Worm (Caenorhabditis elegans): ENCODE measurements around the gene T27E9.2.

The T27E9.2 gene

DNA sequence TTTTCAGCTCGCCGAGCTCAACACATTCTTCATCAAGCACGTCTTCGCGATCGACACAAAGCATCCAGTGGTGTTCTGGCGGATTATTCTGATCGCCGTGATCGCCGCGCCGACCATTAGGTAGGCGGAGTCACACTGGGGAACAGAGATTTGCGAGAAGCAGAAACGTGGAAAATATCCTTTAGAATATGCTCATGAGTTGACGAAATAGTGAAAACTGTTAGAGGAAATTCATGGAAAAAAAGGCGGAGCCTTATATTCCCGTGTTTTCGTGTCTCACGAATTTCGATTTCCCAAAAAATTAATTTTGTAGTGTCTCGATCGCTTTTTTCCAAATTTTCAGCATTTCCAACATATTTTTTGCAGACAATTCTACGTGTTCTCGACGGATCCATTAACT, 12.1 kb upstream of the T27E9.2 start (continued):
- TF ChIP-seq elt-3 (tag; optimal IDR thresholded peaks at IDR 0.05) (no peak), elt-2 (tag; optimal IDR thresholded peaks at IDR 0.05) (no peak), ztf-11 (tag; optimal IDR thresholded peaks at IDR 0.05) (peak in 1 of 2 experiments; percentile 53), nhr-77 (tag; optimal IDR thresholded peaks at IDR 0.05) (no peak), nhr-47 (tag; optimal IDR thresholded peaks at IDR 0.05) (no peak), grh-1 (GFP tag; IDR thresholded peaks at IDR 0.05) (no peak), lin-13 (GFP tag; optimal IDR thresholded peaks at IDR 0.05) (no peak), unc-86 (tag; optimal IDR thresholded peaks at IDR 0.05) (no peak), tlp-1 (tag; optimal IDR thresholded peaks at IDR 0.05) (no peak), hpl-2 (GFP tag; optimal IDR thresholded peaks at IDR 0.05) (no peak), sup-37 (GFP tag; optimal IDR thresholded peaks at IDR 0.05) (no peak), ceh-90 (tag; optimal IDR thresholded peaks at IDR 0.05) (peak; percentile 36), jun-1 (tag; optimal IDR thresholded peaks at IDR 0.05) (no peak), rnt-1 (tag; optimal IDR thresholded peaks at IDR 0.05) (peak; percentile 34), pqm-1 (tag; optimal IDR thresholded peaks at IDR 0.05) (no peak), egl-13 (tag; optimal IDR thresholded peaks at IDR 0.05) (no peak), nhr-19 (GFP tag; conservative IDR thresholded peaks at IDR 0.05) (0 out of 2 replicates have a peak, but pooled peaks have one; percentile 9), sox-4 (tag; optimal IDR thresholded peaks at IDR 0.05) (peak; percentile 28), F16B12.6 (tag; optimal IDR thresholded peaks at IDR 0.05) (no peak), nhr-85 (tag) (peak; percentile 26), ets-5 (GFP tag; IDR thresholded peaks at IDR 0.05) (no peak), nhr-20 (tag; optimal IDR thresholded peaks at IDR 0.05) (no peak), ama-1 (optimal IDR thresholded peaks at IDR 0.05) (no peak), fkh-8 (tag; optimal IDR thresholded peaks at IDR 0.05) (no peak)

- TF ChIP-seq ceh-82 (tag; optimal IDR thresholded peaks at IDR 0.05) (no peak), mep-1 (tag; optimal IDR thresholded peaks at IDR 0.05) (no peak), lin-15B (tag; optimal IDR thresholded peaks at IDR 0.05) (no peak), skn-1 (tag; optimal IDR thresholded peaks at IDR 0.05) (no peak), ztf-11 (tag; optimal IDR thresholded peaks at IDR 0.05) (no peak), vab-15 (tag; optimal IDR thresholded peaks at IDR 0.05) (no peak), swsn-7 (tag; optimal IDR thresholded peaks at IDR 0.05) (no peak), lin-13 (GFP tag; optimal IDR thresholded peaks at IDR 0.05) (no peak), nhr-84 (tag; optimal IDR thresholded peaks at IDR 0.05) (no peak), lin-35 (GFP tag; optimal IDR thresholded peaks at IDR 0.05) (no peak), pax-3 (tag; optimal IDR thresholded peaks at IDR 0.05) (no peak)
Measured at ce11 chrIII:13471504-13471903, 9.1 kb upstream of the T27E9.2 start, which contains the start of gene pssy-2. Gene pssy-2, plus strand, starts transcription at chrIII:13471804.

DNA sequence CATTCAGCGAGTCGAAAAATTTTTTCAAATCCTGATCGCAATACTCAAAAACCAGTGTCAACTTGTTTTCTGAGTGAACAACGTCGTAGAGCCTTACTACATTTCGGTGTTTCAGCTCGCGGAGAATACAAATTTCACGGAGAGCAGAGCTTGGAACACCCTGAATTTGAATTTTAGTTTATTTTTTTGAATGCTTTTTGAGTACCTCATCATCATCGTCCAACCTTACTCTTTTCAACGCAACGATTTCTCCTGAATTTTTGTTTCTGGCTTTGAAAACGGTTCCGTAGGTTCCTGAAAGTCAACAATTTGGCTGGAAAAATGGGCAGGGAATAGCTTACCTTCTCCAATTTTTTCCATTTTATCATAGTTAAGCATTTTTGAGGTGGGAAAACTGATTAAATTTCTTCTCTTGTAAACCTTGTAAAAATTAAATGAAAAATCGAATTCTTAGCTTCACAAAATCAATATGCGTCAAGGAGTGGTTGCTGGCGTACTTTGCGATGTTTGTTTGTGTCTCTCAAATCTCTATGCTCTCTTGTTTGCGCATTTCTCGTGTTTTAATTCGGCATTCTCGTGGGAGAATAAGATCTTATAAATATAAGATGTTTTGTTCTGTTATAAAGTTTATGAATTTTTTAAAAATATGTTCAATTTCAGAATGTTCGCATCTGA, 3.7 kb upstream of the T27E9.2 start, which contains the start of gene cdk-5:
TSS of gene cdk-5 (minus strand) at position 425 of the 675 bp plus-strand sequence.
- peak; percentile 2 for TF ChIP-seq mef-2 (tag; optimal IDR thresholded peaks at IDR 0.05)
- TF ChIP-seq elt-2 (tag; optimal IDR thresholded peaks at IDR 0.05): peak; percentile 75
- no peak for TF ChIP-seq ceh-63 (GFP tag; optimal IDR thresholded peaks at IDR 0.05)
- TF ChIP-seq unc-30 (tag; optimal IDR thresholded peaks at IDR 0.05): peak; percentile 84
- peak; percentile 94 for TF ChIP-seq nhr-85 (tag)
- peak; percentile 94 for TF ChIP-seq isw-1 (GFP tag; IDR thresholded peaks at IDR 0.05)
- TF ChIP-seq hpl-2 (GFP tag; optimal IDR thresholded peaks at IDR 0.05): peak; percentile 83
- TF ChIP-seq nhr-20 (tag; optimal IDR thresholded peaks at IDR 0.05): peak; percentile 95
- no peak for TF ChIP-seq pqm-1 (tag; optimal IDR thresholded peaks at IDR 0.05)
- peak; percentile 82 for TF ChIP-seq sox-4 (tag; optimal IDR thresholded peaks at IDR 0.05)
- peak; percentile 97 for TF ChIP-seq swsn-7 (tag; optimal IDR thresholded peaks at IDR 0.05)
- TF ChIP-seq lin-13 (GFP tag; optimal IDR thresholded peaks at IDR 0.05): peak; percentile 90
- TF ChIP-seq irx-1 (tag; optimal IDR thresholded peaks at IDR 0.05): peak; percentile 93
- peak; percentile 76 for TF ChIP-seq nhr-11 (tag; optimal IDR thresholded peaks at IDR 0.05)
- peak; percentile 86 for TF ChIP-seq jun-1 (tag; optimal IDR thresholded peaks at IDR 0.05)
- TF ChIP-seq lin-14 (GFP tag; optimal IDR thresholded peaks at IDR 0.05): peak; percentile 90
- peak; percentile 95 for TF ChIP-seq nhr-19 (GFP tag; conservative IDR thresholded peaks at IDR 0.05)
- no peak for TF ChIP-seq ces-1 (GFP tag; optimal IDR thresholded peaks at IDR 0.05)
- peak; percentile 33 for TF ChIP-seq nhr-12 (tag; optimal IDR thresholded peaks at IDR 0.05)
- no peak for TF ChIP-seq ets-5 (GFP tag; IDR thresholded peaks at IDR 0.05)
- peak; percentile 58 for TF ChIP-seq ceh-88 (GFP tag; IDR thresholded peaks at IDR 0.05)
- peak; percentile 55 for TF ChIP-seq nhr-237 (tag; optimal IDR thresholded peaks at IDR 0.05)
- peak in 1 of 2 experiments; percentile 87 for TF ChIP-seq mdl-1 (tag; optimal IDR thresholded peaks at IDR 0.05)
- peak; percentile 91 for TF ChIP-seq blmp-1 (tag; optimal IDR thresholded peaks at IDR 0.05)
- TF ChIP-seq vab-15 (tag; optimal IDR thresholded peaks at IDR 0.05): no peak
- no peak for TF ChIP-seq efl-3 (GFP tag; optimal IDR thresholded peaks at IDR 0.05)
- TF ChIP-seq egl-27 (tag; optimal IDR thresholded peaks at IDR 0.05): no peak
- TF ChIP-seq aly-2 (tag; optimal IDR thresholded peaks at IDR 0.05): peak; percentile 96
